Fruit fly (Drosophila melanogaster) whole organism, prepupa: ENCODE results near the gene RpL36A.

ENCODE experiments used
- CG10669 ChIP-seq: fragments of 200-800 bp; sonication (Bioruptor generic); optimal IDR thresholded peaks from 3 replicates; lab custom pipeline; 2018; ENCODE audit warnings: missing biosample characterization, mild to moderate bottlenecking, missing genetic modification characterization, moderate library complexity
- CG11294 ChIP-seq: fragments of 200-800 bp; sonication (Bioruptor generic); IDR thresholded peaks from 2 replicates; pipeline ENCODE4 v1.3.6; 2022; ENCODE audit warnings: missing biosample characterization, missing genetic modification characterization
- CG11762 ChIP-seq: fragments of 200-800 bp; sonication (Bioruptor generic); optimal IDR thresholded peaks from 3 replicates; lab custom pipeline; 2016; ENCODE audit warnings: missing biosample characterization, missing genetic modification characterization; ENCODE audit not compliant: insufficient read depth
- CG11902 ChIP-seq: fragments of 200-800 bp; sonication (Bioruptor generic); optimal IDR thresholded peaks from 3 replicates; lab custom pipeline; 2016; ENCODE audit warnings: missing biosample characterization, missing genetic modification characterization
- CG15336 ChIP-seq: fragments of 200-800 bp; sonication (Bioruptor generic); IDR thresholded peaks from 2 replicates; pipeline ENCODE4 v1.3.6; 2022; ENCODE audit warnings: missing biosample characterization, missing genetic modification characterization
- CG1621 ChIP-seq: fragments of 200-800 bp; sonication (Bioruptor generic); optimal IDR thresholded peaks from 3 replicates; lab custom pipeline; 2018; ENCODE audit warnings: missing biosample characterization, mild to moderate bottlenecking, missing genetic modification characterization
- CG16779 ChIP-seq: fragments of 200-800 bp; sonication (Bioruptor generic); optimal IDR thresholded peaks from 3 replicates; lab custom pipeline; 2017; ENCODE audit warnings: missing biosample characterization, mild to moderate bottlenecking, missing genetic modification characterization
- CG3032 ChIP-seq: fragments of 200-800 bp; optimal IDR thresholded peaks from 2 replicates; lab custom pipeline; 2019; ENCODE audit warnings: missing biosample characterization, mild to moderate bottlenecking, missing genetic modification characterization, moderate library complexity
- CG31627 ChIP-seq: fragments of 200-800 bp; sonication (Bioruptor generic); optimal IDR thresholded peaks from 3 replicates; lab custom pipeline; 2016; ENCODE audit warnings: missing biosample characterization, missing genetic modification characterization
- CG34406 ChIP-seq: fragments of 200-800 bp; sonication (Bioruptor generic); optimal IDR thresholded peaks from 3 replicates; lab custom pipeline; 2016; ENCODE audit warnings: missing biosample characterization, missing genetic modification characterization
- CG3919 ChIP-seq: fragments of 200-800 bp; sonication (Bioruptor generic); optimal IDR thresholded peaks from 3 replicates; lab custom pipeline; 2016; ENCODE audit warnings: missing biosample characterization, missing genetic modification characterization
- CG4318 ChIP-seq: fragments of 200-800 bp; sonication (Bioruptor generic); optimal IDR thresholded peaks from 3 replicates; lab custom pipeline; 2017; ENCODE audit warnings: missing biosample characterization, mild to moderate bottlenecking, missing genetic modification characterization
- CG6276 ChIP-seq: fragments of 200-800 bp; sonication (Bioruptor generic); optimal IDR thresholded peaks from 2 replicates; lab custom pipeline; 2017; ENCODE audit warnings: missing biosample characterization, mild to moderate bottlenecking, missing genetic modification characterization
- CG6792 ChIP-seq: fragments of 200-800 bp; sonication (Bioruptor generic); optimal IDR thresholded peaks from 3 replicates; lab custom pipeline; 2016; ENCODE audit warnings: missing biosample characterization, missing genetic modification characterization
- CG6808 ChIP-seq: fragments of 200-800 bp; sonication (Bioruptor generic); optimal IDR thresholded peaks from 3 replicates; lab custom pipeline; 2017; ENCODE audit warnings: missing biosample characterization, missing genetic modification characterization, mild to moderate bottlenecking, moderate library complexity, missing genetic modification reagents
- CG6854 ChIP-seq: fragments of 200-800 bp; sonication (Bioruptor generic); optimal IDR thresholded peaks from 2 replicates; lab custom pipeline; 2017; ENCODE audit warnings: missing biosample characterization, mild to moderate bottlenecking, missing genetic modification characterization
- CG7368 ChIP-seq: fragments of 200-800 bp; sonication (Bioruptor generic); optimal IDR thresholded peaks from 3 replicates; lab custom pipeline; 2016; ENCODE audit warnings: missing biosample characterization, missing genetic modification characterization
- CG8119 ChIP-seq: fragments of 200-800 bp; sonication (Bioruptor generic); IDR thresholded peaks from 3 replicates; pipeline ENCODE4 v1.3.6; 2022; ENCODE audit warnings: missing biosample characterization, missing genetic modification characterization
- CG8319 ChIP-seq: fragments of 200-800 bp; sonication (Bioruptor generic); optimal IDR thresholded peaks from 3 replicates; lab custom pipeline; 2016; ENCODE audit warnings: missing biosample characterization, missing genetic modification characterization
- CG8632 ChIP-seq: fragments of 200-800 bp; sonication (Bioruptor generic); optimal IDR thresholded peaks from 3 replicates; lab custom pipeline; 2016; ENCODE audit warnings: missing biosample characterization, missing genetic modification characterization
- CG9139 ChIP-seq: fragments of 200-800 bp; sonication (Bioruptor generic); optimal IDR thresholded peaks from 3 replicates; lab custom pipeline; 2017; ENCODE audit warnings: missing biosample characterization, mild to moderate bottlenecking, missing genetic modification characterization
- Eip75B ChIP-seq: fragments of 200-800 bp; sonication (Bioruptor generic); optimal IDR thresholded peaks from 3 replicates; lab custom pipeline; 2016; ENCODE audit warnings: missing biosample characterization, missing genetic modification characterization
- Eip78C ChIP-seq: fragments of 200-800 bp; sonication (Bioruptor generic); peaks from one replicate; lab custom pipeline; 2016; ENCODE audit warnings: missing biosample characterization, missing genetic modification characterization
- Eip93F ChIP-seq: fragments of 200-800 bp; sonication (Bioruptor generic); optimal IDR thresholded peaks from 2 replicates; lab custom pipeline; 2016; ENCODE audit warnings: missing biosample characterization, mild to moderate bottlenecking, missing genetic modification characterization
- Gug ChIP-seq: fragments of 200-800 bp; sonication (Bioruptor generic); IDR thresholded peaks from 2 replicates; pipeline ENCODE4 v1.3.6; 2022; ENCODE audit warnings: missing biosample characterization, missing genetic modification characterization
- Hr39 ChIP-seq: fragments of 200-800 bp; sonication (Bioruptor generic); optimal IDR thresholded peaks from 2 replicates; lab custom pipeline; 2016; ENCODE audit warnings: missing biosample characterization, missing genetic modification characterization
- Hr4 ChIP-seq: fragments of 200-800 bp; sonication (Bioruptor generic); optimal IDR thresholded peaks from 3 replicates; lab custom pipeline; 2016; ENCODE audit warnings: missing biosample characterization, missing genetic modification characterization
- Met ChIP-seq: fragments of 200-800 bp; sonication (Bioruptor generic); optimal IDR thresholded peaks from 3 replicates; lab custom pipeline; 2016; ENCODE audit warnings: missing biosample characterization, missing genetic modification characterization
- OdsH ChIP-seq: fragments of 200-800 bp; sonication (Bioruptor generic); optimal IDR thresholded peaks from 3 replicates; lab custom pipeline; 2016; ENCODE audit warnings: missing biosample characterization, missing genetic modification characterization
- Smox ChIP-seq: fragments of 200-800 bp; sonication (Bioruptor generic); optimal IDR thresholded peaks from 3 replicates; lab custom pipeline; 2016; ENCODE audit warnings: missing biosample characterization, missing genetic modification characterization
- Sox14 ChIP-seq: fragments of 200-800 bp; sonication (Bioruptor generic); optimal IDR thresholded peaks from 3 replicates; lab custom pipeline; 2016; ENCODE audit warnings: missing biosample characterization, missing genetic modification characterization
- Sox15 ChIP-seq: fragments of 200-800 bp; sonication (Bioruptor generic); optimal IDR thresholded peaks from 3 replicates; lab custom pipeline; 2016; ENCODE audit warnings: missing biosample characterization, missing genetic modification characterization
- acj6 ChIP-seq: fragments of 200-800 bp; sonication (Bioruptor generic); optimal IDR thresholded peaks from 3 replicates; lab custom pipeline; 2016; ENCODE audit warnings: missing biosample characterization, missing genetic modification characterization
- cyc ChIP-seq: fragments of 200-800 bp; sonication (Bioruptor generic); optimal IDR thresholded peaks from 3 replicates; lab custom pipeline; 2016; ENCODE audit warnings: missing biosample characterization, missing genetic modification characterization
- dac ChIP-seq: fragments of 200-800 bp; sonication (Bioruptor generic); optimal IDR thresholded peaks from 2 replicates; lab custom pipeline; 2017; ENCODE audit warnings: missing biosample characterization, mild to moderate bottlenecking, missing genetic modification characterization
- dsx ChIP-seq: fragments of 200-800 bp; optimal IDR thresholded peaks from 3 replicates; lab custom pipeline; 2019; ENCODE audit warnings: missing biosample characterization, mild to moderate bottlenecking, missing genetic modification characterization, moderate library complexity; ENCODE audit not compliant: poor library complexity, severe bottlenecking
- eg ChIP-seq: fragments of 200-800 bp; sonication (Bioruptor generic); IDR thresholded peaks from 3 replicates; pipeline ENCODE4 v1.3.6; 2022; ENCODE audit warnings: missing biosample characterization, missing genetic modification characterization
- fd59A ChIP-seq: fragments of 200-800 bp; sonication (Bioruptor generic); optimal IDR thresholded peaks from 2 replicates; lab custom pipeline; 2017; ENCODE audit warnings: missing biosample characterization, mild to moderate bottlenecking, missing genetic modification characterization, missing genetic modification reagents
- fd85E ChIP-seq: fragments of 200-800 bp; sonication (Bioruptor generic); optimal IDR thresholded peaks from 3 replicates; lab custom pipeline; 2016; ENCODE audit warnings: missing biosample characterization, missing genetic modification characterization
- fkh ChIP-seq: fragments of 200-800 bp; sonication (Bioruptor generic); optimal IDR thresholded peaks from 3 replicates; lab custom pipeline; 2017; ENCODE audit warnings: missing biosample characterization, mild to moderate bottlenecking, missing genetic modification characterization, moderate library complexity
- lz ChIP-seq: fragments of 200-800 bp; sonication (Bioruptor generic); optimal IDR thresholded peaks from 3 replicates; lab custom pipeline; 2016; ENCODE audit warnings: missing biosample characterization, missing genetic modification characterization
- salr ChIP-seq, 2 experiments: fragments of 200-800 bp; sonication (Bioruptor generic); optimal IDR thresholded peaks; 3 replicates each; lab custom pipeline; 2016 to 2018; ENCODE audit warnings: missing biosample characterization in 2 of 2, missing genetic modification characterization in 2 of 2, mild to moderate bottlenecking in 1 of 2
- ss ChIP-seq, 2 experiments: fragments of 200-800 bp; sonication (Bioruptor generic); optimal IDR thresholded peaks; 2 replicates in 1 of 2; 3 replicates in 1 of 2; lab custom pipeline; 2017 to 2018; ENCODE audit warnings: mild to moderate bottlenecking in 2 of 2, missing biosample characterization in 2 of 2, missing genetic modification characterization in 2 of 2, moderate library complexity in 1 of 2
- svp ChIP-seq: fragments of 200-800 bp; sonication (Bioruptor generic); peaks from one replicate; lab custom pipeline; 2016; ENCODE audit warnings: missing biosample characterization, missing genetic modification characterization
- vri ChIP-seq: fragments of 200-800 bp; sonication (Bioruptor generic); optimal IDR thresholded peaks from 3 replicates; lab custom pipeline; 2016; ENCODE audit warnings: missing biosample characterization, mild to moderate bottlenecking, missing genetic modification characterization

Gene RpL36A

DNA sequence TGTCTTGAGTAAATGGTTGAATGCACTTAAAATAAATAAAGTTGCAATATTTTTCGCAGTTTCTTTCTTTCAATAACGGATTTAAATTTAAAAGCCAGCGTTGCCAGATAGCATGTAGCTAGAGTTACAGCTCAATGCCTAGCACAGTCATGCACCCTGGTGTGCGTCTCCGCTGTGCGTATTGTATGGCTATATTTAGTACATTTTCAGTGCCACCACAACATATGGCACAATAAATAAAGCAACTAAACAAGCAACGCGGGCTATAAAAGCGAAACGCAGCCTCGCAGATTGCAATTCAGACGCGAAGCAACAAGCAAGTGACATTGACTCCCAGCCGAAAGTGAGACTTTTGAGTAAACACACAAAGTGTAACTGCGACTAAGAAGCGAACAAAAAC is 44.1 kb downstream of the RpL36A start, which contains the start of gene Sirup (continued):
- TF ChIP-seq CG3919 (GFP tag; lab: Kevin White, UChicago) (peak; percentile 47), vri (GFP tag; lab: Kevin White, UChicago) (peak; percentile 93), eg (GFP tag; lab: Robert Waterston, UW) (peak; percentile 54; the same call in 1 of the 3 replicates), OdsH (peak; percentile 2), CG15336 (GFP tag; lab: Robert Waterston, UW) (peak; percentile 40; the same call in 1 of the 2 replicates), CG1621 (tag; lab: Kevin White, UChicago) (peak; percentile 2), Gug (GFP tag; lab: Robert Waterston, UW) (no peak), CG3032 (tag; lab: Kevin White, UChicago) (no peak), salr (GFP tag; optimal IDR thresholded peaks at IDR 0.05; lab: Kevin White, UChicago) (peak in 1 of 2 experiments; percentile 10), Smox (GFP tag; lab: Kevin White, UChicago) (no peak)

DNA sequence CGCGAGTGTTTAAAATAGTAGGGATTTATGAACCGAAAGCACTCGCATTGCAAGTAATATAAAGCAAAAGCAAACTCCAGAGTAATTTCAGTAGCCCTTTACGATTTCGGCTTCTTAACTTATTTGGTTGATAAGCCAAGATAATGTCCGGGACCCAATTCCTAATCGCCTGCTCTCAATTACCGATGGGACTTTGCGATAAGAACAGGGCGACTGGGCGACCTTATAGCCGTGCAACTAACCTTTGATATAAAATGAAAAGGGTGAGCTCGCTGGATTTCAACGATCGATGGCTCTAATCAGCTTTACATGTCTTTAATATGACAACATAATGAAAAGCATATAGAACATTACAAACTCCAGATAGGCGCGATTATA is 44.6 kb downstream of the RpL36A start, which contains the start of gene CG7227:
CG7227 (minus strand) TSS at position 72 of the 378 bp plus-strand sequence.
- TF ChIP-seq CG6276 (GFP tag; lab: Kevin White, UChicago) (no peak), CG15336 (GFP tag; lab: Robert Waterston, UW) (no peak), CG8119 (no peak), fd85E (GFP tag; lab: Kevin White, UChicago) (no peak), lz (GFP tag; lab: Kevin White, UChicago) (no peak), Sox14 (no peak)

DNA sequence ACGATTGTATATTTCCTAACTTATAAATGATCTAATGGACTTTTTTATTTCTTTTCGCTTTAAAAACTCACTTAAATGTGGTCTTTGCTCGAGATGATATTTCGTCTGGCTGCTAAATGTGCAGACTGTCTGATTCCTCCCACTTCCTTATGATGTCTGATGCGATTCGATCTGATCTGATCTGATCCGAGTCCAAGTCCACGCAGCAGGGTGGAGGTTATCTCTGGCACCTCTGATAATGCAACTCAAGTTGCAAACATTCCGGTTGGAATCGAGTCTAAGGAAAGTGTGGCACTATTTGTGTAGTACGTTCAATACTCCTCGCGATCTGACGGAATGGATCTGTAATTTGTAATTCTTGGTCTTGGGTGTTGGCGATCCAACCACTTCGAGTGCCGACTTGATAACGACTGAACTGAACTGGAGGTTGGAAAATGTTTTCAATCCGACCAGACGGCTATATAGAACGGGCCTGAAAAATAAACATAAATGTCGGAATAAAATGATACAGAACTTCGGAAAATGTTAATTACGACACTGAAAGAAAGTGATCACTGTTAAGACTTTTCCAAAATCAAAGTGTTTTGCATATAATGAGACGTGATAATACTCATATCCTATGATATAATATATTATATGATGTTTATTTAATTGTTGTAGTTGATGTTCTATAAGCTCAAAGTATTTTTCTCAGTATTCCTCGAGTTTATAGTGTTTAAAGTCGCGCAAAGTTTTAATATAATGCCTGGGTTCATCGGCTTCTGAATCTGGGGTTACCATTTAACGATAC is 45.2 kb downstream of the RpL36A start:
- TF ChIP-seq CG11762 (GFP tag; lab: Kevin White, UChicago), result peak; percentile 23
- no peak for TF ChIP-seq CG8119
- TF ChIP-seq CG34406 (GFP tag; lab: Kevin White, UChicago), result peak; percentile 11
- TF ChIP-seq ss (GFP tag; optimal IDR thresholded peaks at IDR 0.05; lab: Kevin White, UChicago), result peak in 1 of 2 experiments; percentile 50
- TF ChIP-seq CG16779 (tag; lab: Kevin White, UChicago), result no peak
- peak; percentile 49 for TF ChIP-seq CG3032 (tag; lab: Kevin White, UChicago)
- no peak for TF ChIP-seq fkh (GFP tag; lab: Kevin White, UChicago)
- peak; percentile 30 for TF ChIP-seq CG6276 (GFP tag; lab: Kevin White, UChicago)
- peak; percentile 4 for TF ChIP-seq CG7368 (GFP tag; lab: Kevin White, UChicago)
- peak; percentile 25 for TF ChIP-seq Hr4 (GFP tag; lab: Kevin White, UChicago)
- TF ChIP-seq Eip78C (GFP tag; lab: Kevin White, UChicago), result peak; percentile 78
- TF ChIP-seq CG6792, result peak; percentile 32
- no peak for TF ChIP-seq fd85E (GFP tag; lab: Kevin White, UChicago)
- TF ChIP-seq svp (GFP tag; lab: Kevin White, UChicago), result peak; percentile 97
- TF ChIP-seq CG3919 (GFP tag; lab: Kevin White, UChicago), result peak; percentile 13
- no peak for TF ChIP-seq dac (GFP tag; lab: Kevin White, UChicago)
- TF ChIP-seq dsx (GFP tag; lab: Kevin White, UChicago), result peak; percentile 62
- TF ChIP-seq Sox15 (GFP tag; lab: Kevin White, UChicago), result no peak
- TF ChIP-seq fd59A (GFP tag; lab: Kevin White, UChicago), result no peak
- TF ChIP-seq Eip93F (GFP tag; lab: Kevin White, UChicago), result no peak
- peak; percentile 23 for TF ChIP-seq CG9139
- no peak for TF ChIP-seq CG8319 (GFP tag; lab: Kevin White, UChicago)
- no peak for TF ChIP-seq CG4318 (GFP tag; lab: Kevin White, UChicago)
- no peak for TF ChIP-seq Eip75B (GFP tag; lab: Kevin White, UChicago)
- TF ChIP-seq CG11902 (GFP tag; lab: Kevin White, UChicago), result no peak
- no peak for TF ChIP-seq cyc (GFP tag; lab: Kevin White, UChicago)
- TF ChIP-seq Hr39 (GFP tag; lab: Kevin White, UChicago), result no peak
- TF ChIP-seq CG6854, result no peak
- no peak for TF ChIP-seq CG31627 (GFP tag; lab: Kevin White, UChicago)
- peak; percentile 34 for TF ChIP-seq acj6 (GFP tag; lab: Kevin White, UChicago)
- TF ChIP-seq CG11294, result no peak
- TF ChIP-seq CG10669, result peak; percentile 56
- TF ChIP-seq Met (GFP tag; lab: Kevin White, UChicago), result no peak
- no peak for TF ChIP-seq salr (GFP tag; optimal IDR thresholded peaks at IDR 0.05; lab: Kevin White, UChicago)
- peak; percentile 26 for TF ChIP-seq CG6808 (GFP tag; lab: Kevin White, UChicago)
- peak; percentile 12 for TF ChIP-seq CG8632
- TF ChIP-seq Gug (GFP tag; lab: Robert Waterston, UW), result 0 out of 2 replicates have a peak, but pooled peaks have one; percentile 13
- peak; percentile 67 for TF ChIP-seq eg (GFP tag; lab: Robert Waterston, UW)
